Fruit fly (Drosophila melanogaster) whole organism, prepupa: ENCODE measurements around the gene Pdh.
A peak's percentile ranks its signal among the peaks of the same experiment; 100 is the strongest.

ENCODE experiments used
- Blimp-1 ChIP-seq: fragments of 200-800 bp; sonication (Bioruptor generic); optimal IDR thresholded peaks from 3 replicates; lab custom pipeline; 2017; ENCODE audit warnings: missing biosample characterization, missing genetic modification characterization, mild to moderate bottlenecking, moderate library complexity, missing genetic modification reagents
- CG10631 ChIP-seq: fragments of 200-800 bp; sonication (Bioruptor generic); optimal IDR thresholded peaks from 2 replicates; lab custom pipeline; 2016; ENCODE audit warnings: missing biosample characterization, missing genetic modification characterization
- CG11762 ChIP-seq: fragments of 200-800 bp; sonication (Bioruptor generic); optimal IDR thresholded peaks from 3 replicates; lab custom pipeline; 2016; ENCODE audit warnings: missing biosample characterization, missing genetic modification characterization; ENCODE audit not compliant: insufficient read depth
- CG16779 ChIP-seq: fragments of 200-800 bp; sonication (Bioruptor generic); optimal IDR thresholded peaks from 3 replicates; lab custom pipeline; 2017; ENCODE audit warnings: missing biosample characterization, mild to moderate bottlenecking, missing genetic modification characterization
- CG3032 ChIP-seq: fragments of 200-800 bp; optimal IDR thresholded peaks from 2 replicates; lab custom pipeline; 2019; ENCODE audit warnings: missing biosample characterization, mild to moderate bottlenecking, missing genetic modification characterization, moderate library complexity
- CG31627 ChIP-seq: fragments of 200-800 bp; sonication (Bioruptor generic); optimal IDR thresholded peaks from 3 replicates; lab custom pipeline; 2016; ENCODE audit warnings: missing biosample characterization, missing genetic modification characterization
- CG32006 ChIP-seq: fragments of 200-800 bp; sonication (Bioruptor generic); optimal IDR thresholded peaks from 3 replicates; lab custom pipeline; 2017; ENCODE audit warnings: missing biosample characterization, mild to moderate bottlenecking, missing genetic modification characterization
- CG34406 ChIP-seq: fragments of 200-800 bp; sonication (Bioruptor generic); optimal IDR thresholded peaks from 3 replicates; lab custom pipeline; 2016; ENCODE audit warnings: missing biosample characterization, missing genetic modification characterization
- CG3919 ChIP-seq: fragments of 200-800 bp; sonication (Bioruptor generic); optimal IDR thresholded peaks from 3 replicates; lab custom pipeline; 2016; ENCODE audit warnings: missing biosample characterization, missing genetic modification characterization
- CG6276 ChIP-seq: fragments of 200-800 bp; sonication (Bioruptor generic); optimal IDR thresholded peaks from 2 replicates; lab custom pipeline; 2017; ENCODE audit warnings: missing biosample characterization, mild to moderate bottlenecking, missing genetic modification characterization
- CG6792 ChIP-seq: fragments of 200-800 bp; sonication (Bioruptor generic); optimal IDR thresholded peaks from 3 replicates; lab custom pipeline; 2016; ENCODE audit warnings: missing biosample characterization, missing genetic modification characterization
- CG6808 ChIP-seq: fragments of 200-800 bp; sonication (Bioruptor generic); optimal IDR thresholded peaks from 3 replicates; lab custom pipeline; 2017; ENCODE audit warnings: missing biosample characterization, missing genetic modification characterization, mild to moderate bottlenecking, moderate library complexity, missing genetic modification reagents
- CG8119 ChIP-seq: fragments of 200-800 bp; sonication (Bioruptor generic); IDR thresholded peaks from 3 replicates; pipeline ENCODE4 v1.3.6; 2022; ENCODE audit warnings: missing biosample characterization, missing genetic modification characterization
- CG8319 ChIP-seq: fragments of 200-800 bp; sonication (Bioruptor generic); optimal IDR thresholded peaks from 3 replicates; lab custom pipeline; 2016; ENCODE audit warnings: missing biosample characterization, missing genetic modification characterization
- CG8632 ChIP-seq: fragments of 200-800 bp; sonication (Bioruptor generic); optimal IDR thresholded peaks from 3 replicates; lab custom pipeline; 2016; ENCODE audit warnings: missing biosample characterization, missing genetic modification characterization
- CG9139 ChIP-seq: fragments of 200-800 bp; sonication (Bioruptor generic); optimal IDR thresholded peaks from 3 replicates; lab custom pipeline; 2017; ENCODE audit warnings: missing biosample characterization, mild to moderate bottlenecking, missing genetic modification characterization
- Eip78C ChIP-seq: fragments of 200-800 bp; sonication (Bioruptor generic); peaks from one replicate; lab custom pipeline; 2016; ENCODE audit warnings: missing biosample characterization, missing genetic modification characterization
- Eip93F ChIP-seq: fragments of 200-800 bp; sonication (Bioruptor generic); optimal IDR thresholded peaks from 2 replicates; lab custom pipeline; 2016; ENCODE audit warnings: missing biosample characterization, mild to moderate bottlenecking, missing genetic modification characterization
- Ets96B ChIP-seq: fragments of 200-800 bp; optimal IDR thresholded peaks from 2 replicates; lab custom pipeline; 2019; ENCODE audit warnings: missing biosample characterization, mild to moderate bottlenecking, missing genetic modification characterization, moderate library complexity
- Hr4 ChIP-seq: fragments of 200-800 bp; sonication (Bioruptor generic); optimal IDR thresholded peaks from 3 replicates; lab custom pipeline; 2016; ENCODE audit warnings: missing biosample characterization, missing genetic modification characterization
- Lpt ChIP-seq: fragments of 200-800 bp; sonication (Bioruptor generic); optimal IDR thresholded peaks from 3 replicates; lab custom pipeline; 2016; ENCODE audit warnings: missing biosample characterization, missing genetic modification characterization
- Smox ChIP-seq: fragments of 200-800 bp; sonication (Bioruptor generic); optimal IDR thresholded peaks from 3 replicates; lab custom pipeline; 2016; ENCODE audit warnings: missing biosample characterization, missing genetic modification characterization
- Sox102F ChIP-seq: fragments of 200-800 bp; sonication (Bioruptor generic); optimal IDR thresholded peaks from 2 replicates; lab custom pipeline; 2016; ENCODE audit warnings: missing biosample characterization, mild to moderate bottlenecking, missing genetic modification characterization
- Sox14 ChIP-seq: fragments of 200-800 bp; sonication (Bioruptor generic); optimal IDR thresholded peaks from 3 replicates; lab custom pipeline; 2016; ENCODE audit warnings: missing biosample characterization, missing genetic modification characterization
- achi ChIP-seq: fragments of 200-800 bp; sonication (Bioruptor generic); optimal IDR thresholded peaks from 3 replicates; lab custom pipeline; 2016; ENCODE audit warnings: missing biosample characterization, missing genetic modification characterization
- dac ChIP-seq: fragments of 200-800 bp; sonication (Bioruptor generic); optimal IDR thresholded peaks from 2 replicates; lab custom pipeline; 2017; ENCODE audit warnings: missing biosample characterization, mild to moderate bottlenecking, missing genetic modification characterization
- eg ChIP-seq: fragments of 200-800 bp; sonication (Bioruptor generic); IDR thresholded peaks from 3 replicates; pipeline ENCODE4 v1.3.6; 2022; ENCODE audit warnings: missing biosample characterization, missing genetic modification characterization
- esn ChIP-seq: fragments of 200-800 bp; sonication (Bioruptor generic); optimal IDR thresholded peaks from 2 replicates; lab custom pipeline; 2016; ENCODE audit warnings: missing biosample characterization, mild to moderate bottlenecking, missing genetic modification characterization, moderate library complexity
- fd59A ChIP-seq: fragments of 200-800 bp; sonication (Bioruptor generic); optimal IDR thresholded peaks from 2 replicates; lab custom pipeline; 2017; ENCODE audit warnings: missing biosample characterization, mild to moderate bottlenecking, missing genetic modification characterization, missing genetic modification reagents
- fd85E ChIP-seq: fragments of 200-800 bp; sonication (Bioruptor generic); optimal IDR thresholded peaks from 3 replicates; lab custom pipeline; 2016; ENCODE audit warnings: missing biosample characterization, missing genetic modification characterization
- fkh ChIP-seq: fragments of 200-800 bp; sonication (Bioruptor generic); optimal IDR thresholded peaks from 3 replicates; lab custom pipeline; 2017; ENCODE audit warnings: missing biosample characterization, mild to moderate bottlenecking, missing genetic modification characterization, moderate library complexity
- pdm3 ChIP-seq: fragments of 200-800 bp; sonication (Bioruptor generic); optimal IDR thresholded peaks from 3 replicates; lab custom pipeline; 2016; ENCODE audit warnings: missing biosample characterization, missing genetic modification characterization
- salr ChIP-seq, 2 experiments: fragments of 200-800 bp; sonication (Bioruptor generic); optimal IDR thresholded peaks; 3 replicates each; lab custom pipeline; 2016 to 2018; ENCODE audit warnings: missing biosample characterization in 2 of 2, missing genetic modification characterization in 2 of 2, mild to moderate bottlenecking in 1 of 2
- ss ChIP-seq, 2 experiments: fragments of 200-800 bp; sonication (Bioruptor generic); optimal IDR thresholded peaks; 2 replicates in 1 of 2; 3 replicates in 1 of 2; lab custom pipeline; 2017 to 2018; ENCODE audit warnings: mild to moderate bottlenecking in 2 of 2, missing biosample characterization in 2 of 2, missing genetic modification characterization in 2 of 2, moderate library complexity in 1 of 2
- svp ChIP-seq: fragments of 200-800 bp; sonication (Bioruptor generic); peaks from one replicate; lab custom pipeline; 2016; ENCODE audit warnings: missing biosample characterization, missing genetic modification characterization
- topi ChIP-seq: fragments of 200-800 bp; sonication (Bioruptor generic); optimal IDR thresholded peaks from 3 replicates; lab custom pipeline; 2016; ENCODE audit warnings: missing biosample characterization, missing genetic modification characterization
- vri ChIP-seq: fragments of 200-800 bp; sonication (Bioruptor generic); optimal IDR thresholded peaks from 3 replicates; lab custom pipeline; 2016; ENCODE audit warnings: missing biosample characterization, mild to moderate bottlenecking, missing genetic modification characterization

The Pdh gene

dm6 chr3L:16384145-16384705, 30.1 kb upstream of the Pdh start (continued):
- no peak for TF ChIP-seq svp (GFP tag; lab: Kevin White, UChicago)
- TF ChIP-seq CG6792 (GFP tag; lab: Kevin White, UChicago), result no peak
- TF ChIP-seq Blimp-1 (GFP tag; lab: Kevin White, UChicago), result no peak
- no peak for TF ChIP-seq Smox
- TF ChIP-seq Eip78C (GFP tag; lab: Kevin White, UChicago), result peak; percentile 38
- no peak for TF ChIP-seq CG9139 (GFP tag; lab: Kevin White, UChicago)
- TF ChIP-seq pdm3 (GFP tag; lab: Kevin White, UChicago), result no peak
- TF ChIP-seq, all 60 proteins: peak for 6

dm6 chr3L:16383056-16383455, 29.0 kb upstream of the Pdh start:
- TF ChIP-seq fd85E (GFP tag; lab: Kevin White, UChicago) (no peak), vri (peak; percentile 92)

- TF ChIP-seq Eip93F (GFP tag; lab: Kevin White, UChicago) (no peak), fkh (GFP tag; lab: Kevin White, UChicago) (peak; percentile 44), svp (GFP tag; lab: Kevin White, UChicago) (peak; percentile 18), dac (no peak)
- TF ChIP-seq, all 60 proteins: peak for 2
Observed at dm6 chr3L:16381184-16381797, 27.2 kb upstream of the Pdh start, which contains the start of gene Agpat4. Agpat4 (minus strand) TSS chr3L:16381570.

dm6 chr3L:16380770-16381169, 26.7 kb upstream of the Pdh start:
- no peak for TF ChIP-seq Eip93F (GFP tag; lab: Kevin White, UChicago)
- no peak for TF ChIP-seq CG8119 (GFP tag; lab: Robert Waterston, UW)
- no peak for TF ChIP-seq Sox14 (GFP tag; lab: Kevin White, UChicago)
- no peak for TF ChIP-seq CG11762 (GFP tag; lab: Kevin White, UChicago)
- no peak for TF ChIP-seq salr (GFP tag; optimal IDR thresholded peaks at IDR 0.05; lab: Kevin White, UChicago)
- no peak for TF ChIP-seq fd59A
- TF ChIP-seq svp (GFP tag; lab: Kevin White, UChicago), result no peak
- no peak for TF ChIP-seq dac
- TF ChIP-seq Lpt, result no peak
- no peak for TF ChIP-seq CG32006 (GFP tag; lab: Kevin White, UChicago)
- no peak for TF ChIP-seq CG34406 (GFP tag; lab: Kevin White, UChicago)
- no peak for TF ChIP-seq CG9139 (GFP tag; lab: Kevin White, UChicago)
- no peak for TF ChIP-seq Eip78C (GFP tag; lab: Kevin White, UChicago)
- no peak for TF ChIP-seq vri
- TF ChIP-seq topi (GFP tag; lab: Kevin White, UChicago), result no peak
- no peak for TF ChIP-seq Sox102F (GFP tag; lab: Kevin White, UChicago)

dm6 chr3L:16377768-16378764, 24.0 kb upstream of the Pdh start, which contains the start of gene roq:
roq (minus strand) TSS chr3L:16378566.
- no peak for TF ChIP-seq Hr4
- peak; percentile 76 for TF ChIP-seq Sox14 (GFP tag; lab: Kevin White, UChicago)
- no peak for TF ChIP-seq CG31627
- TF ChIP-seq CG10631 (GFP tag; lab: Kevin White, UChicago), result no peak
- no peak for TF ChIP-seq CG3919 (GFP tag; lab: Kevin White, UChicago)
- TF ChIP-seq salr (GFP tag; optimal IDR thresholded peaks at IDR 0.05; lab: Kevin White, UChicago), result no peak
- peak; percentile 79 for TF ChIP-seq Eip78C (GFP tag; lab: Kevin White, UChicago)
- TF ChIP-seq Blimp-1 (GFP tag; lab: Kevin White, UChicago), result peak; percentile 89
- no peak for TF ChIP-seq CG32006 (GFP tag; lab: Kevin White, UChicago)
- TF ChIP-seq eg (GFP tag; lab: Robert Waterston, UW), result no peak
- TF ChIP-seq Lpt, result peak; percentile 9
- no peak for TF ChIP-seq ss (GFP tag; optimal IDR thresholded peaks at IDR 0.05; lab: Kevin White, UChicago)
- no peak for TF ChIP-seq CG6276
- no peak for TF ChIP-seq vri
- TF ChIP-seq CG3032, result peak; percentile 10
- TF ChIP-seq CG6808, result no peak
- no peak for TF ChIP-seq Sox102F (GFP tag; lab: Kevin White, UChicago)
- TF ChIP-seq CG8319 (GFP tag; lab: Kevin White, UChicago), result no peak
- peak; percentile 4 for TF ChIP-seq esn (GFP tag; lab: Kevin White, UChicago)
- no peak for TF ChIP-seq CG8632 (GFP tag; lab: Kevin White, UChicago)
- no peak for TF ChIP-seq Ets96B
- TF ChIP-seq achi, result no peak
- TF ChIP-seq dac, result no peak
- TF ChIP-seq pdm3 (GFP tag; lab: Kevin White, UChicago), result no peak
- no peak for TF ChIP-seq svp (GFP tag; lab: Kevin White, UChicago)
- TF ChIP-seq Eip93F (GFP tag; lab: Kevin White, UChicago), result peak; percentile 51
- no peak for TF ChIP-seq CG16779
